Fruit fly (Drosophila melanogaster): ENCODE results near the gene alpha-Est10.
A peak's percentile ranks its signal among the peaks of the same experiment; 100 is the strongest.

The alpha-Est10 gene

dm6 chr3R:7500513-7500912, 6.9 kb upstream of the alpha-Est10 start (continued):
- peak; percentile 38 for TF ChIP-seq Sox102F (GFP tag; optimal IDR thresholded peaks at IDR 0.05)
- no peak for TF ChIP-seq ab (GFP tag; optimal IDR thresholded peaks at IDR 0.05)
- no peak for TF ChIP-seq vnd (GFP tag; IDR thresholded peaks at IDR 0.05; ENCODE audit: partially characterized antibody)
- no peak for TF ChIP-seq CG10565 (GFP tag; optimal IDR thresholded peaks at IDR 0.05)

- TF ChIP-seq jumu (GFP tag; optimal IDR thresholded peaks at IDR 0.05) (no peak), lbe (GFP tag; optimal IDR thresholded peaks at IDR 0.05) (no peak), cwo (GFP tag; optimal IDR thresholded peaks at IDR 0.05) (peak; percentile 70), CG3726 (GFP tag; IDR thresholded peaks at IDR 0.05) (no peak), exex (tag; optimal IDR thresholded peaks at IDR 0.05) (peak; percentile 71), sug (tag; optimal IDR thresholded peaks at IDR 0.05) (peak; percentile 67), mirr (GFP tag; optimal IDR thresholded peaks at IDR 0.05) (peak; percentile 87), CG34376 (GFP tag; optimal IDR thresholded peaks at IDR 0.05) (peak; percentile 73), Taf1 (GFP tag; IDR thresholded peaks at IDR 0.05) (no peak), Med (GFP tag) (peak; percentile 32), bab2 (GFP tag; optimal IDR thresholded peaks at IDR 0.05) (no peak), Pdp1 (GFP tag; optimal IDR thresholded peaks at IDR 0.05) (peak in 1 of 2 experiments; percentile 95), chinmo (GFP tag; IDR thresholded peaks at IDR 0.05; ENCODE audit: partially characterized antibody) (0 out of 4 replicates have a peak, but pooled peaks have one; percentile 18), grn (GFP tag; optimal IDR thresholded peaks at IDR 0.05) (peak; percentile 48)
These were observed 5.8 kb upstream of the alpha-Est10 start for dm6 chr3R:7499488-7499887.

- TF ChIP-seq pros (GFP tag; optimal IDR thresholded peaks at IDR 0.05) (no peak), Nf-YB (GFP tag; optimal IDR thresholded peaks at IDR 0.05) (no peak), ac (GFP tag; optimal IDR thresholded peaks at IDR 0.05) (no peak), Dbx (GFP tag; IDR thresholded peaks at IDR 0.05) (no peak), Pdp1 (GFP tag; optimal IDR thresholded peaks at IDR 0.05) (peak in 1 of 2 experiments; percentile 79), Fer1 (GFP tag; optimal IDR thresholded peaks at IDR 0.05) (peak; percentile 8), HLH54F (GFP tag; optimal IDR thresholded peaks at IDR 0.05) (no peak), exex (tag; optimal IDR thresholded peaks at IDR 0.05) (peak; percentile 77), Xrp1 (GFP tag; IDR thresholded peaks at IDR 0.05) (no peak), Rx (GFP tag; IDR thresholded peaks at IDR 0.05) (no peak), Dref (GFP tag; IDR thresholded peaks at IDR 0.05) (no peak), CG3847 (GFP tag; IDR thresholded peaks at IDR 0.05) (no peak), otp (GFP tag; IDR thresholded peaks at IDR 0.05) (no peak), Bgb (GFP tag; IDR thresholded peaks at IDR 0.05; ENCODE audit: partially characterized antibody) (no peak), CG33213 (GFP tag; optimal IDR thresholded peaks at IDR 0.05) (no peak), CG7839 (tag; optimal IDR thresholded peaks at IDR 0.05) (no peak), Ssrp (tag; optimal IDR thresholded peaks at IDR 0.05) (no peak), Oaz (GFP tag; IDR thresholded peaks at IDR 0.05) (no peak), CG7745 (tag; optimal IDR thresholded peaks at IDR 0.05) (no peak), chm (GFP tag; IDR thresholded peaks at IDR 0.05) (no peak), CG11723 (GFP tag; optimal IDR thresholded peaks at IDR 0.05) (no peak), CG2678 (tag; optimal IDR thresholded peaks at IDR 0.05) (no peak), CG17829 (tag; optimal IDR thresholded peaks at IDR 0.05) (no peak), sd (tag; optimal IDR thresholded peaks at IDR 0.05) (peak; percentile 52), CG2129 (GFP tag; IDR thresholded peaks at IDR 0.05; ENCODE audit: partially characterized antibody) (no peak), CG30403 (GFP tag; optimal IDR thresholded peaks at IDR 0.05) (no peak), CG34376 (GFP tag; optimal IDR thresholded peaks at IDR 0.05) (peak; percentile 67), Fer3 (tag; optimal IDR thresholded peaks at IDR 0.05) (no peak), CG14050 (GFP tag; IDR thresholded peaks at IDR 0.05) (no peak), lab (GFP tag; optimal IDR thresholded peaks at IDR 0.05) (peak; percentile 48), chinmo (GFP tag; IDR thresholded peaks at IDR 0.05; ENCODE audit: partially characterized antibody) (0 out of 4 replicates have a peak, but pooled peaks have one; percentile 63), CG10431 (GFP tag; optimal IDR thresholded peaks at IDR 0.05) (no peak), CG31224 (GFP tag; IDR thresholded peaks at IDR 0.05) (no peak), crc (GFP tag; optimal IDR thresholded peaks at IDR 0.05) (no peak)
These were observed 3.8 kb upstream of the alpha-Est10 start for dm6 chr3R:7497488-7497887.
